Worm (Caenorhabditis elegans): Measurements from ENCODE around the gene gem-4.

ce11 chrIV:11721878-11722277 is 23.6 kb upstream of the gem-4 start:
- TF ChIP-seq R02D3.7 (tag; optimal IDR thresholded peaks at IDR 0.05) (no peak), lin-15B (tag; optimal IDR thresholded peaks at IDR 0.05) (no peak), ztf-4 (tag; optimal IDR thresholded peaks at IDR 0.05) (no peak), tbx-2 (tag; optimal IDR thresholded peaks at IDR 0.05) (no peak), fkh-10 (GFP tag; optimal IDR thresholded peaks at IDR 0.05) (no peak), ceh-9 (tag; optimal IDR thresholded peaks at IDR 0.05) (no peak), nhr-237 (tag; optimal IDR thresholded peaks at IDR 0.05) (no peak), elt-2 (tag; optimal IDR thresholded peaks at IDR 0.05) (peak; percentile 65), sea-2 (GFP tag; optimal IDR thresholded peaks at IDR 0.05) (no peak), ama-1 (optimal IDR thresholded peaks at IDR 0.05) (no peak)

All from whole organism, L3 larva.